Fruit fly (Drosophila melanogaster): Measurements from ENCODE around the gene CG13728.

CG13728 gene

dm6 chr3L:17386612-17387382 lies 4.3 kb upstream of the CG13728 start (continued):
- no peak for TF ChIP-seq Taf1 (GFP tag; IDR thresholded peaks at IDR 0.05)
- no peak for TF ChIP-seq CG3726 (GFP tag; IDR thresholded peaks at IDR 0.05)
- TF ChIP-seq vvl (GFP tag; IDR thresholded peaks at IDR 0.05), result peak; percentile 89
- no peak for TF ChIP-seq Hr39 (optimal IDR thresholded peaks at IDR 0.05)
- no peak for TF ChIP-seq cwo (GFP tag; optimal IDR thresholded peaks at IDR 0.05)
- TF ChIP-seq Ada2b (GFP tag; IDR thresholded peaks at IDR 0.05), result no peak
- no peak for TF ChIP-seq phol (tag; optimal IDR thresholded peaks at IDR 0.05)
- no peak for TF ChIP-seq B-H1 (GFP tag; IDR thresholded peaks at IDR 0.05)
- TF ChIP-seq chinmo (GFP tag; IDR thresholded peaks at IDR 0.05; ENCODE audit: partially characterized antibody), result peak; percentile 79; the same call in 1 of the 4 replicates
- TF ChIP-seq CG32532 (GFP tag; IDR thresholded peaks at IDR 0.05), result 0 out of 2 replicates have a peak, but pooled peaks have one; percentile 5
- no peak for TF ChIP-seq Dek (tag; optimal IDR thresholded peaks at IDR 0.05)
- no peak for TF ChIP-seq croc (GFP tag; conservative IDR thresholded peaks at IDR 0.05)
- TF ChIP-seq gro (GFP tag; optimal IDR thresholded peaks at IDR 0.05), result no peak
- TF ChIP-seq zf30C (GFP tag; optimal IDR thresholded peaks at IDR 0.05), result no peak
- no peak for TF ChIP-seq HLHmδ (GFP tag; optimal IDR thresholded peaks at IDR 0.05)
- TF ChIP-seq toy (GFP tag; IDR thresholded peaks at IDR 0.05), result no peak
- TF ChIP-seq Bdp1 (GFP tag; optimal IDR thresholded peaks at IDR 0.05), result no peak
- no peak for TF ChIP-seq slou (GFP tag; optimal IDR thresholded peaks at IDR 0.05)
- peak; percentile 61 for TF ChIP-seq abd-A (tag; optimal IDR thresholded peaks at IDR 0.05)
- TF ChIP-seq Fer2 (tag; optimal IDR thresholded peaks at IDR 0.05), result no peak

- TF ChIP-seq Dbx (GFP tag; IDR thresholded peaks at IDR 0.05) (0 out of 3 replicates have a peak, but pooled peaks have one; percentile 42), gcm (GFP tag; optimal IDR thresholded peaks at IDR 0.05) (no peak), CTCF (GFP tag; optimal IDR thresholded peaks at IDR 0.05) (peak; percentile 65), Med (GFP tag) (peak; percentile 33), CG6791 (GFP tag; IDR thresholded peaks at IDR 0.05; ENCODE audit: partially characterized antibody) (0 out of 3 replicates have a peak, but pooled peaks have one; percentile 15), C15 (GFP tag; IDR thresholded peaks at IDR 0.05) (no peak), sens (GFP tag) (no peak), H15 (GFP tag; IDR thresholded peaks at IDR 0.05) (0 out of 3 replicates have a peak, but pooled peaks have one; percentile 13), pan (optimal IDR thresholded peaks at IDR 0.05) (no peak), pan (GFP tag; optimal IDR thresholded peaks at IDR 0.05 in 1 of 2, IDR thresholded peaks at IDR 0.05 in 1 of 2) (no peak), phol (tag; optimal IDR thresholded peaks at IDR 0.05) (no peak)
Measured at dm6 chr3L:17383714-17384113, 1.2 kb upstream of the CG13728 start.

- TF ChIP-seq ewg (GFP tag; optimal IDR thresholded peaks at IDR 0.05) (no peak), CG15514 (GFP tag; optimal IDR thresholded peaks at IDR 0.05) (no peak), CG17359 (tag; optimal IDR thresholded peaks at IDR 0.05) (no peak), ab (GFP tag; optimal IDR thresholded peaks at IDR 0.05) (no peak), cwo (GFP tag; optimal IDR thresholded peaks at IDR 0.05) (no peak), chinmo (GFP tag; IDR thresholded peaks at IDR 0.05; ENCODE audit: partially characterized antibody) (0 out of 4 replicates have a peak, but pooled peaks have one; percentile 30), CG12769 (tag; optimal IDR thresholded peaks at IDR 0.05) (peak; percentile 20), CG14710 (tag; optimal IDR thresholded peaks at IDR 0.05) (no peak), CG11696 (GFP tag; IDR thresholded peaks at IDR 0.05) (no peak), Usf (GFP tag; optimal IDR thresholded peaks at IDR 0.05) (no peak), Ets65A (GFP tag) (peak; percentile 91)
Measured at dm6 chr3L:17383285-17383684, 757 bp upstream of the CG13728 start.

Measured in whole organism, embryonic.